Worm (Caenorhabditis elegans) whole organism, L3 larva: ENCODE results near the gene clec-174.

Source experiments
- R02D3.7 ChIP-seq: fragments of 150-350 bp; optimal IDR thresholded peaks from 2 replicates; lab custom pipeline; 2014; ENCODE audit warnings: missing biosample characterization, missing genetic modification characterization
- ama-1 ChIP-seq: fragments of 150-350 bp; optimal IDR thresholded peaks from 2 replicates; lab custom pipeline; 2018
- ceh-28 ChIP-seq: fragments of 150-350 bp; optimal IDR thresholded peaks from 2 replicates; lab custom pipeline; 2014; ENCODE audit warnings: missing biosample characterization, missing genetic modification reagents, missing genetic modification characterization
- ceh-82 ChIP-seq: fragments of 150-350 bp; optimal IDR thresholded peaks from 2 replicates; lab custom pipeline; 2014; ENCODE audit warnings: missing biosample characterization, missing genetic modification characterization
- daf-12 ChIP-seq: fragments of 150-350 bp; optimal IDR thresholded peaks from 2 replicates; lab custom pipeline; 2014; ENCODE audit warnings: missing biosample characterization, missing genetic modification reagents, missing genetic modification characterization
- egl-27 ChIP-seq: sonication (generic microtip); optimal IDR thresholded peaks from 4 replicates; lab custom pipeline; 2017; ENCODE audit warnings: missing biosample characterization, missing genetic modification reagents, missing genetic modification characterization
- elt-1 ChIP-seq: fragments of 150-350 bp; optimal IDR thresholded peaks from 2 replicates; lab custom pipeline; 2014; ENCODE audit warnings: missing biosample characterization, missing genetic modification characterization
- elt-2 ChIP-seq: sonication (generic microtip); optimal IDR thresholded peaks from 2 replicates; lab custom pipeline; 2016; ENCODE audit warnings: missing genetic modification reagents, mild to moderate bottlenecking, missing genetic modification characterization, missing compliant biosample characterization
- fos-1 ChIP-seq: fragments of 150-350 bp; optimal IDR thresholded peaks from 2 replicates; lab custom pipeline; 2014; ENCODE audit warnings: missing biosample characterization, missing genetic modification characterization
- jun-1 ChIP-seq: fragments of 150-350 bp; optimal IDR thresholded peaks from 2 replicates; lab custom pipeline; 2014; ENCODE audit warnings: missing biosample characterization, missing genetic modification reagents, missing genetic modification characterization
- lin-39 ChIP-seq: fragments of 150-350 bp; optimal IDR thresholded peaks from 2 replicates; lab custom pipeline; 2018; ENCODE audit warnings: missing biosample characterization, missing genetic modification reagents, missing genetic modification characterization
- lsy-12 ChIP-seq: sonication (generic microtip); optimal IDR thresholded peaks from 2 replicates; lab custom pipeline; 2016; ENCODE audit warnings: mild to moderate bottlenecking, missing genetic modification characterization, missing compliant biosample characterization
- mdl-1 ChIP-seq: fragments of 150-350 bp; optimal IDR thresholded peaks from 2 replicates; lab custom pipeline; 2014; ENCODE audit warnings: missing biosample characterization, missing genetic modification characterization
- mml-1 ChIP-seq: fragments of 150-350 bp; sonication (generic microtip); optimal IDR thresholded peaks from 3 replicates; lab custom pipeline; 2014; ENCODE audit warnings: missing biosample characterization, missing genetic modification characterization
- nhr-11 ChIP-seq: fragments of 150-350 bp; optimal IDR thresholded peaks from 2 replicates; lab custom pipeline; 2014; ENCODE audit warnings: missing biosample characterization, missing genetic modification characterization
- nhr-12 ChIP-seq: fragments of 150-350 bp; optimal IDR thresholded peaks from 2 replicates; lab custom pipeline; 2014; ENCODE audit warnings: missing biosample characterization, missing genetic modification characterization
- nhr-23 ChIP-seq: fragments of 150-350 bp; optimal IDR thresholded peaks from 2 replicates; lab custom pipeline; 2014; ENCODE audit warnings: missing biosample characterization, missing genetic modification reagents, missing genetic modification characterization
- nhr-237 ChIP-seq: fragments of 150-350 bp; optimal IDR thresholded peaks from 2 replicates; lab custom pipeline; 2014; ENCODE audit warnings: missing biosample characterization, missing genetic modification characterization
- nhr-25 ChIP-seq: sonication (generic microtip); optimal IDR thresholded peaks from 2 replicates; lab custom pipeline; 2017; ENCODE audit warnings: missing biosample characterization, missing genetic modification characterization
- nhr-28 ChIP-seq: fragments of 150-350 bp; optimal IDR thresholded peaks from 2 replicates; lab custom pipeline; 2014; ENCODE audit warnings: missing biosample characterization, missing genetic modification characterization
- nhr-76 ChIP-seq: fragments of 150-350 bp; sonication (generic microtip); optimal IDR thresholded peaks from 5 replicates; lab custom pipeline; 2014; ENCODE audit warnings: missing biosample characterization, missing genetic modification characterization
- pha-4 ChIP-seq: fragments of 150-350 bp; optimal IDR thresholded peaks from 2 replicates; lab custom pipeline; 2014; ENCODE audit warnings: missing biosample characterization, missing genetic modification reagents, missing genetic modification characterization
- pqm-1 ChIP-seq: fragments of 150-350 bp; optimal IDR thresholded peaks from 2 replicates; lab custom pipeline; 2017; ENCODE audit warnings: missing biosample characterization, missing genetic modification characterization, inconsistent platforms
- sea-2 ChIP-seq: fragments of 150-350 bp; sonication (generic microtip); optimal IDR thresholded peaks from 4 replicates; lab custom pipeline; 2014; ENCODE audit warnings: missing biosample characterization, missing genetic modification reagents, missing genetic modification characterization
- skn-1 ChIP-seq: fragments of 150-350 bp; optimal IDR thresholded peaks from 2 replicates; lab custom pipeline; 2014; ENCODE audit warnings: missing biosample characterization, missing genetic modification characterization
- tbx-2 ChIP-seq: sonication (generic microtip); optimal IDR thresholded peaks from 2 replicates; lab custom pipeline; 2016; ENCODE audit warnings: mild to moderate bottlenecking, missing genetic modification characterization, missing compliant biosample characterization
- unc-39 ChIP-seq: sonication (generic microtip); optimal IDR thresholded peaks from 4 replicates; lab custom pipeline; 2017; ENCODE audit warnings: missing biosample characterization, missing genetic modification characterization
- unc-62 ChIP-seq: fragments of 150-350 bp; sonication (generic microtip); optimal IDR thresholded peaks from 4 replicates; lab custom pipeline; 2014; ENCODE audit warnings: missing biosample characterization, missing genetic modification reagents, missing genetic modification characterization
- ztf-11 ChIP-seq: fragments of 150-350 bp; optimal IDR thresholded peaks from 2 replicates; lab custom pipeline; 2014; ENCODE audit warnings: missing biosample characterization, missing genetic modification characterization
- ztf-4 ChIP-seq: fragments of 150-350 bp; optimal IDR thresholded peaks from 2 replicates; lab custom pipeline; 2014; ENCODE audit warnings: missing biosample characterization, missing genetic modification characterization

The clec-174 gene

DNA sequence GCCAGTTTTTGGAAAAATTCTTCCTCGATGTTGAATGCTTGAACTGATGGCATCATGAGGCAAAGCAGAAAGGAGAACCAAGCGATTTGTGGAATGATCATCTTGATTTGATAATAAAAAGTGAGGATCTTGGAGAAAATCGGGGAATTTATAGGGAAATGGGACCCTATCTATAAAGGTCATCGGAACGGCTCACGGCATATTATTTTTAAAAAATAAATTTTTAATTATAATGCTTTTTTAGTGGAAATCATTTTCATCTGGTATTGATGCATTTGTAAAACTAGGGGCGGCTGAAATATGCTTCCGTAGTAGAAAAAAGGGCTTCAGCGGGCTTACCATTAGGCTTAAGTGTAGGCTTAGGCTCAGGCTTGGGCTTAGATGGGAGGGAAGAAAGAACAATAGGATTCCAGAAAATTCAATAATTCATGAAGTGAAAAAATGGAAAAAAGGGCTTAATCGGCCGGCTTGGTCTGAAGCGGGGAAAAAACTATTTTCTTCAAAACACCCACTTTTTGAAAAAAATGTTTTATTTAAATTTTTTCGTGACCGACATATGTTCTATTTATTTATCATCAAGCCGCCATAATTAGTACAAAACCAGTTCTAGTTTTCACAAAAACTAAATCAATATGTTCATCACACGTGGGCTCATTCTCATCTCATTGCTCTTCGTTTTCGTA lies 33.9 kb downstream of the clec-174 start, which contains the start of the genes F56D6.22 and F56D6.12:
Gene F56D6.22, minus strand, starts transcription at position 101 of the 683 bp plus-strand sequence.
Gene F56D6.12, plus strand, starts transcription at position 633 of the 683 bp plus-strand sequence.
- no peak for TF ChIP-seq elt-1 (tag; lab: Kevin White, UChicago)
- TF ChIP-seq nhr-25 (tag; lab: Kevin White, UChicago), result no peak
- no peak for TF ChIP-seq nhr-12 (tag; lab: Kevin White, UChicago)
- no peak for TF ChIP-seq unc-62
- TF ChIP-seq daf-12 (tag; lab: Kevin White, UChicago), result no peak
- no peak for TF ChIP-seq mdl-1 (tag; lab: Kevin White, UChicago)
- no peak for TF ChIP-seq ama-1
- TF ChIP-seq ztf-11, result no peak
- no peak for TF ChIP-seq R02D3.7 (tag; lab: Kevin White, UChicago)
- no peak for TF ChIP-seq egl-27
- no peak for TF ChIP-seq mml-1 (tag; lab: Kevin White, UChicago)
- no peak for TF ChIP-seq sea-2 (GFP tag; lab: Kevin White, UChicago)
- TF ChIP-seq nhr-11, result no peak
- no peak for TF ChIP-seq ceh-28 (tag; lab: Kevin White, UChicago)
- no peak for TF ChIP-seq pqm-1 (tag; lab: Kevin White, UChicago)
- TF ChIP-seq nhr-76 (tag; lab: Kevin White, UChicago), result no peak
- no peak for TF ChIP-seq tbx-2
- TF ChIP-seq jun-1 (tag; lab: Kevin White, UChicago), result no peak
- TF ChIP-seq nhr-23 (tag; lab: Kevin White, UChicago), result no peak
- TF ChIP-seq nhr-28, result no peak

DNA sequence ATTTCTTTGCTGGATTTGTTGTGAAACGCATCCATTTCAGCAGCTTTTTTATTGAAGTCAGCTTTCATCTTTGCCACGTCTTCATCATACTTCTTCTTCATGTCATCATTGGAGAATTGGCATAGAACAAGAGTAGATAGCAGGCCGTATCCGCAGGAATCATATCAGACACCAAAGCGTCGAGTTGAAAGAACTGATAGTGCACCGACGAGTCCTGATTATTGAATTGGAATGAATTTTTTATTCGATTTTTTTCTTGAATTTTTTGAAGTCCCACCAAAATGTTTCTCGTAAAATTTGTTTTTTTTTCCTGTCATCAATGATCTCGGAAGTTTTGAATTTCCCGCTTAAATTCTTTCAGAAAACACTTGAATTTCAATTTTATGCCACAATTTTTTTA lies 35.1 kb downstream of the clec-174 start, which contains the start of gene F56D6.11:
Gene F56D6.11, minus strand, starts transcription at position 101 of the 400 bp plus-strand sequence.
- no peak for TF ChIP-seq lin-39
- no peak for TF ChIP-seq skn-1
- no peak for TF ChIP-seq R02D3.7 (tag; lab: Kevin White, UChicago)
- TF ChIP-seq pqm-1 (tag; lab: Kevin White, UChicago), result no peak
- TF ChIP-seq nhr-12 (tag; lab: Kevin White, UChicago), result no peak
- TF ChIP-seq lsy-12 (tag; lab: Kevin White, UChicago), result no peak
- TF ChIP-seq, all 47 proteins: peak for 0

DNA sequence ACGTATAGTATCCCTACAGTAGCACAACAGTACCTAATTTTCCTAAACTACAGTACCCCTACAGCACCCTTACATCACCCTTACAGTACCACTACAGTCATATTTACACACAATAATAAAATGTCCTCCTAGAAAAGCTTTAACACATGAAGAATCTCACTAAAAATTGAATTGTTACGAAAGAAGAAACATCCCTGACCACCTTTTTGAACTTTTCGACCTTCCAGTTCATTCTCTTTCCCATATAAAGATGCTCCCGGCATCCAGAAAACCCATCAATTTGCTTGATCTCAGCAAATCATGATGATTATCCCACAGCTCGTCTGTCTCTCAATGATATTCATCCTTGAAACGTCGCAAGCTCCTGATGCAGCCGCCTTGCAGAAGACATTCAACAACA lies 36.9 kb downstream of the clec-174 start, which contains the start of gene F56D6.21:
Gene F56D6.21, plus strand, starts transcription at position 301 of the 400 bp plus-strand sequence.
- no peak for TF ChIP-seq ztf-4 (tag; lab: Kevin White, UChicago)
- no peak for TF ChIP-seq fos-1
- no peak for TF ChIP-seq ceh-82 (tag; lab: Kevin White, UChicago)
- no peak for TF ChIP-seq daf-12 (tag; lab: Kevin White, UChicago)

DNA sequence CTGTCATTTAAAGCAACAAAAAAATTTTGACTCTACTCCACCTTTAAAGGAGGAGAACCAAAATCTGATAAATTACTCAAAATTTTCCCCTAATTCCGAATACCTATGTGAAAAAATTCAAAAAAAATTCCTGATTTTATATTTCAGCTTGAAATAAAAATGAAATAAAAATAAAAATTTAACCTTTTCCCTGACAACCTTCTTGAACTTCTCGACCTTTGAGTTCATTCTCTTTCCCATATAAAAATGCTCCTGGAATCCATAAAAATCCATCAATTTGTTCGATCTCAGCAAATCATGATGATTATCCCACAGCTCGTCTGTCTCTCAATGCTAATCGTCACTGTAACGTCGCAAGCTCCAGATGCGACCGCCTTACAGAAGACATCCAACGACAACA lies 38.6 kb downstream of the clec-174 start, which contains the start of gene F56D6.6:
Gene F56D6.6, plus strand, starts transcription at position 301 of the 400 bp plus-strand sequence.
- no peak for TF ChIP-seq unc-39 (tag; lab: Kevin White, UChicago)
- TF ChIP-seq egl-27, result no peak
- TF ChIP-seq nhr-11, result no peak
- TF ChIP-seq lsy-12 (tag; lab: Kevin White, UChicago), result no peak
- TF ChIP-seq ama-1, result no peak

DNA sequence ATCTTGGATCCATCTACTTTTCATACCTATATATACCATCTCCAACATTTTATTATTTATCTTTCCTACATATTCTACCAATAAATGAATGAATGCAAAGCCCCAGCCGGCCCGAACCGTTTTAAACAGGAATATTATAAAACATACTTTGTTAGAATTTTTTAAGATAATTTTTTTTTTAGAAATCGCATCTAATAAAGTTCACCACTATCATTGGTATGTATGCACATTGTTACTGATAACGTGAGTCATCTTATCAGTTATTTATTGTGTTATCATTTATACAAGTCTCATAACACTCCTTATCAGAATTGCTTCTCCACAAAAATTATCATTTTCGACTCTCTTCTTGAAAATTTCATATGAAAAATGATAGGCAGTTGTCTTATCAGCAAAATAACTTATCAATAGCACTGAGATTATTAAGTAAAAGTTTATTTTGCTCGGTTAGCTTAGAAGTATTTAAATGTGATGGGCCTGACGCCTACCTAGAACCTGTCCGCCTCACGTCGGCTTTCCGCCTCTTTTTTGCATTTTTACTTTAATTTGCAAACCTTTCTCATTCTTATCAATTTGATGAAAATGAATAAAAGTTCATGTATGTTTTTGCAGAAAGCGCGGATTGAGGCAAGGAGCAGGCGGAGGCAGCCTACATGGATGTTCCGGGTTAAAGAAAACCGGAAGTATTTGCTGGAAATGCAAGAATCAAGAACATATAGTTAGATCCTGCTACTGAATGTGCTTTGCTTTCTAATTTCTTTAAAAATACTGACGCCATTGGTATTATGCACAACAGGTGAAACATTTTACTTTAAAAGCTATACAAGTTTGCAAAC lies 41.6 kb downstream of the clec-174 start, which contains the start of gene srz-62:
Gene srz-62, plus strand, starts transcription at position 786 of the 836 bp plus-strand sequence.
- TF ChIP-seq jun-1 (tag; lab: Kevin White, UChicago) (peak; percentile 98), nhr-237 (tag; lab: Kevin White, UChicago) (no peak), pha-4 (tag; lab: Kevin White, UChicago) (peak; percentile 91), elt-2 (tag; lab: Kevin White, UChicago) (peak; percentile 100), egl-27 (peak; percentile 92), fos-1 (peak; percentile 82), pqm-1 (tag; lab: Kevin White, UChicago) (peak; percentile 100), mdl-1 (tag; lab: Kevin White, UChicago) (no peak)
